Worm (Caenorhabditis elegans): ENCODE results near the gene rnst-2.

Gene rnst-2

DNA sequence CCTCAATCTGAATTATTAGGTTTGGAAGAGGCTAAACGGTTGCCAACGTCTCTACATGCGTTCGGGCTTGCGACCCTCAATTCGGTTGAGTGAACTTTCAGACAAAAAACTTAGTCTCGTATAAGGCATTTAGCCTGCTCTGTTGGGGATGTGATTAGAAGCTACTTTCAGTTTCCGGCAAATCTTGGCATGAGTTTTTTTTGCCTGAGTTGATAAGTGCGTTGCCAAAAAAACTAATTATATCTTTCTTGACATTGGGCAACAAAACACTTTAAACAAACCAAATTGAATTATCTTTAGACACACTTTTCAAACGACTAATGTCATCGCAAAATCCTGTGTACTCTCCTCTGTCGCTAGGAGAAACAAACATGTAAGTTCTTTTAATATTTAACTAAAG is 31.0 kb downstream of the rnst-2 start, which contains the start of gene Y50D4B.4:
Y50D4B.4 (plus strand) TSS at position 301 of the 400 bp plus-strand sequence.
- TF ChIP-seq gmeb-2 (tag; optimal IDR thresholded peaks at IDR 0.05), result no peak
- no peak for TF ChIP-seq sdc-2 (tag; optimal IDR thresholded peaks at IDR 0.05)
- TF ChIP-seq nfya-1 (tag; optimal IDR thresholded peaks at IDR 0.05), result no peak
- TF ChIP-seq rnt-1 (tag; optimal IDR thresholded peaks at IDR 0.05), result no peak
- TF ChIP-seq ref-2 (tag; optimal IDR thresholded peaks at IDR 0.05), result no peak
- no peak for TF ChIP-seq ets-4 (tag; optimal IDR thresholded peaks at IDR 0.05)
- TF ChIP-seq npax-4 (tag; optimal IDR thresholded peaks at IDR 0.05), result no peak
- no peak for TF ChIP-seq unc-42 (tag; optimal IDR thresholded peaks at IDR 0.05)
- no peak for TF ChIP-seq pha-2 (tag; optimal IDR thresholded peaks at IDR 0.05)
- TF ChIP-seq pha-4 (tag; optimal IDR thresholded peaks at IDR 0.05), result no peak
- TF ChIP-seq ahr-1 (tag; optimal IDR thresholded peaks at IDR 0.05), result no peak
- no peak for TF ChIP-seq unc-3 (GFP tag; conservative IDR thresholded peaks at IDR 0.05)
- TF ChIP-seq unc-3 (tag; optimal IDR thresholded peaks at IDR 0.05), result no peak
- no peak for TF ChIP-seq fkh-6 (tag; optimal IDR thresholded peaks at IDR 0.05)
- no peak for TF ChIP-seq nhr-11 (tag; optimal IDR thresholded peaks at IDR 0.05)

DNA sequence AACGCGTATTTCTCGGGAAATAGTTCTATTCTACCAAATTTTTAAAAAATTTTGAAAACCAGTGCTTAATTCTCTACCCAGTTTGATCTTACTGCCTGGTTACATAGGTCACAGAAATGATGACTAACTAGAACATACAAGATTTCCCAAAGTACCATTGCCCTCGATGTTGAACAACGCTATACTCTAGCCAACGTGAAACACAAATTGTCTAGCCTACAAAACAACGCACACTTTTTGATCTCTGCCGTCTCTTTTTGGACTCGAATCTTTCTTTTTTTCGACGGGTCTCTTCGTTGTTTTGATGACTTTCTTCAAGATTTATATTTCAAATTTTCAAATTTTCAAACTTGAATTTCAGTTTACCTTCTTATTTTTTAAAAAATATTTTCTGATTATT is 38.9 kb downstream of the rnst-2 start, which contains the start of gene Y50D4B.2:
Y50D4B.2 (plus strand) TSS at position 301 of the 400 bp plus-strand sequence.
- no peak for TF ChIP-seq nhr-11 (tag; optimal IDR thresholded peaks at IDR 0.05)
- TF ChIP-seq syd-9 (tag; optimal IDR thresholded peaks at IDR 0.05), result no peak
- TF ChIP-seq unc-86 (tag; optimal IDR thresholded peaks at IDR 0.05), result no peak
- TF ChIP-seq ceh-6 (GFP tag; optimal IDR thresholded peaks at IDR 0.05), result no peak
- no peak for TF ChIP-seq hlh-30 (tag; optimal IDR thresholded peaks at IDR 0.05; ENCODE audit: insufficient read depth)
- no peak for TF ChIP-seq ceh-45 (GFP tag; IDR thresholded peaks at IDR 0.05)
- TF ChIP-seq unc-3 (GFP tag; conservative IDR thresholded peaks at IDR 0.05), result no peak
- TF ChIP-seq unc-3 (tag; optimal IDR thresholded peaks at IDR 0.05), result no peak
- no peak for TF ChIP-seq fkh-6 (tag; optimal IDR thresholded peaks at IDR 0.05)
- TF ChIP-seq unc-42 (tag; optimal IDR thresholded peaks at IDR 0.05), result no peak
- no peak for TF ChIP-seq rnt-1 (tag; optimal IDR thresholded peaks at IDR 0.05)
- TF ChIP-seq ceh-2 (tag; optimal IDR thresholded peaks at IDR 0.05), result no peak
- no peak for TF ChIP-seq ceh-18 (tag; optimal IDR thresholded peaks at IDR 0.05)
- TF ChIP-seq pag-3 (tag; optimal IDR thresholded peaks at IDR 0.05; ENCODE audit: borderline replicate concordance), result no peak
- TF ChIP-seq ets-4 (tag; optimal IDR thresholded peaks at IDR 0.05), result no peak
- TF ChIP-seq ceh-24 (tag; optimal IDR thresholded peaks at IDR 0.05), result no peak
- no peak for TF ChIP-seq eyg-1 (tag; optimal IDR thresholded peaks at IDR 0.05)
- no peak for TF ChIP-seq pat-9 (tag; optimal IDR thresholded peaks at IDR 0.05)
- no peak for TF ChIP-seq elt-2 (tag; optimal IDR thresholded peaks at IDR 0.05)
- TF ChIP-seq fkh-10 (GFP tag; optimal IDR thresholded peaks at IDR 0.05), result no peak

DNA sequence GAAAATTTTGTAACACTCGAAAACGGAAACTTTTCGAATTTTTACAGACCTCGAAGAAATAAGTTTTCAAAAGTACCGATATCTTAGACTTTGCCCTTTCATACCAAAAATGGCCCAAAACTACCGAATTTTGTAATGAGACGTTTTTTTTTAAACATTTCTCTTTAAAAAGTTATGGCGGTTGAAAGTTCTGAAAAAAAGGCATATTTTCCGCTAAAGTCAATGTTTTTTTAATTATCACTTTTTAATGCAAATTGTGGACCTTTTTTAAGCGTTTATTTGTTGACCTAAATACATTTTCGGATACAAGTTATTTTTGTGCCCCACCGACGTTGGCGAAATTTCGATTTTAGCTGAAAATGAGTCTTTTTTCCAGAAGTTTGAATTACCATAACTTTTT is 41.2 kb downstream of the rnst-2 start:
- TF ChIP-seq tbx-2 (tag; optimal IDR thresholded peaks at IDR 0.05) (no peak), ceh-31 (tag; optimal IDR thresholded peaks at IDR 0.05) (no peak), npax-4 (tag; optimal IDR thresholded peaks at IDR 0.05) (no peak), ceh-24 (tag; optimal IDR thresholded peaks at IDR 0.05) (no peak)

DNA sequence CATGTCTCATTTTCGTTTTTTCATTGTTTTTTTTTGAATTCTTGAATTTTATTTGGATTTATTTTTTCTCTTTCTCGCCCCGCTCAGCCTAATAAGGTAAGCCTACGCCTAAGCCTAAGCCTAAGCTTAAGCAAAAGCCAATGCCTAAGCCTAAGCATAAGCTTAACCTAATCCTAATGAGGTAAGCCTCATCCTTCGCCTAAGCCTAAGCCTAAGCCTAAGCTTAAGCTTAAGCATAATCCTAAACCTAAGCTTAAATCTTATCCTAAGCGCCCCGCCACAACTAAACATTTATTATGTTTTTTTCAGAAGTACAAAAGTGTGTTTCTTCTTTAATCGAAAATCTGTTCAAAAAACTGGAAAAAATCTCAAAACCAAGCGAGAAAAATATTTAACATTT is 50.8 kb downstream of the rnst-2 start:
- peak; percentile 66 for TF ChIP-seq dve-1 (tag; optimal IDR thresholded peaks at IDR 0.05)
- TF ChIP-seq elt-2 (tag; optimal IDR thresholded peaks at IDR 0.05), result no peak

DNA sequence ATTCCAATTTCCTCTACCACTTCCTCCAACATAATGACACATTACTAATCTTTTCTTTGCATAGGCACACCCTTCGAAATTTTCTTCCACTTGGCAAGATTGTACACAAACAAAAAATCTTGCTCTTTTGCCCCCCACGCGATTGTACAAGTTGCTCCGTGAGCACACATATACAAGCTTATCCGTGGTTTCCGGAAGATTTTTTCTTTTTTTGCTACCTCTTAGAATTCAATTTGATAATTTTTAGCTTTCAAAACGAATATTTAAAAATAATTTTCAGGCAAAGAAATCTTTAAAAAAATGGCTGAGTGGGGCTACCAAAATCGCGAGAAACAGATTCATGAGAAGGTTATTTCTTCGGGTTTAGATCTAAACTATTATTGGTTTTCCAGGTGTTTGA is 51.3 kb downstream of the rnst-2 start, which contains the start of gene Y50D4B.1:
Y50D4B.1 (plus strand) TSS at position 301 of the 400 bp plus-strand sequence.
- TF ChIP-seq rnt-1 (tag; optimal IDR thresholded peaks at IDR 0.05), result no peak
- TF ChIP-seq hlh-30 (tag; optimal IDR thresholded peaks at IDR 0.05; ENCODE audit: insufficient read depth), result no peak
- TF ChIP-seq pag-3 (tag; optimal IDR thresholded peaks at IDR 0.05; ENCODE audit: borderline replicate concordance), result no peak
- no peak for TF ChIP-seq pax-1 (tag; optimal IDR thresholded peaks at IDR 0.05)
- TF ChIP-seq che-1 (tag; optimal IDR thresholded peaks at IDR 0.05), result no peak
- no peak for TF ChIP-seq C38D4.7 (GFP tag; optimal IDR thresholded peaks at IDR 0.05)
- no peak for TF ChIP-seq hlh-13 (GFP tag; optimal IDR thresholded peaks at IDR 0.05)
- no peak for TF ChIP-seq F13H6.1 (tag; optimal IDR thresholded peaks at IDR 0.05)
- no peak for TF ChIP-seq unc-3 (GFP tag; conservative IDR thresholded peaks at IDR 0.05)
- no peak for TF ChIP-seq unc-3 (tag; optimal IDR thresholded peaks at IDR 0.05)
